Worm (Caenorhabditis elegans) whole organism, L4/young adult: ENCODE measurements around the gene F59A1.12.

Experiments
- W03F9.2 ChIP-seq: fragments of 150-350 bp; optimal IDR thresholded peaks from 2 replicates; lab custom pipeline; 2014; ENCODE audit warnings: missing biosample characterization, missing genetic modification characterization
- him-1 ChIP-seq: sonication (generic microtip); optimal IDR thresholded peaks from 2 replicates; lab custom pipeline; 2016; ENCODE audit warnings: missing genotype, missing genetic modification reagents, missing genetic modification characterization, missing compliant biosample characterization

ce11 chrV:17707022-17707421, 39.4 kb upstream of the F59A1.12 start, which contains the start of gene srh-31:
- TF ChIP-seq him-1 (tag; lab: Kevin White, UChicago) (no peak), W03F9.2 (tag; lab: Kevin White, UChicago) (no peak)
